Fruit fly (Drosophila melanogaster) whole organism, embryonic: ENCODE results near the gene SK.

Source experiments
- Aef1 ChIP-seq: fragments of 200-800 bp; sonication (Bioruptor generic); IDR thresholded peaks from 3 replicates; pipeline ENCODE4 v1.3.6; 2022; ENCODE audit warnings: missing biosample characterization, missing genetic modification characterization
- CG10147 ChIP-seq: fragments of 200-800 bp; sonication (Bioruptor generic); optimal IDR thresholded peaks from 2 replicates; lab custom pipeline; 2019; ENCODE audit warnings: missing biosample characterization, mild to moderate bottlenecking, missing genetic modification characterization, moderate library complexity
- CG11398 ChIP-seq: fragments of 200-800 bp; sonication (Bioruptor generic); optimal IDR thresholded peaks from 2 replicates; lab custom pipeline; 2016; ENCODE audit warnings: missing biosample characterization, missing genetic modification characterization
- CG12071 ChIP-seq: fragments of 200-800 bp; sonication (Bioruptor generic); optimal IDR thresholded peaks from 3 replicates; lab custom pipeline; 2018; ENCODE audit warnings: missing biosample characterization, mild to moderate bottlenecking, missing genetic modification characterization
- CG12744 ChIP-seq: fragments of 200-800 bp; sonication (Bioruptor generic); optimal IDR thresholded peaks from 2 replicates; lab custom pipeline; 2016; ENCODE audit warnings: missing biosample characterization, missing genetic modification characterization
- CG12769 ChIP-seq: fragments of 200-800 bp; sonication (Bioruptor generic); optimal IDR thresholded peaks from 2 replicates; lab custom pipeline; 2019; ENCODE audit warnings: missing biosample characterization, mild to moderate bottlenecking, missing genetic modification characterization, moderate library complexity
- CG13123 ChIP-seq: fragments of 200-800 bp; sonication (Bioruptor generic); optimal IDR thresholded peaks from 2 replicates; lab custom pipeline; 2016; ENCODE audit warnings: missing biosample characterization, missing genetic modification characterization
- CG13894 ChIP-seq: fragments of 200-800 bp; sonication (Bioruptor generic); optimal IDR thresholded peaks from 3 replicates; lab custom pipeline; 2018; ENCODE audit warnings: missing biosample characterization, mild to moderate bottlenecking, missing genetic modification characterization, moderate library complexity
- CG14860 ChIP-seq: fragments of 200-800 bp; sonication (Bioruptor generic); IDR thresholded peaks from 3 replicates; pipeline ENCODE4 v1.3.6; 2022; ENCODE audit warnings: missing biosample characterization, missing genetic modification characterization; ENCODE audit not compliant: partially characterized antibody
- CG15269 ChIP-seq: fragments of 200-800 bp; sonication (Bioruptor generic); optimal IDR thresholded peaks from 2 replicates; lab custom pipeline; 2018; ENCODE audit warnings: missing biosample characterization, mild to moderate bottlenecking, missing genetic modification characterization, moderate library complexity
- CG17612 ChIP-seq: fragments of 200-800 bp; sonication (Bioruptor generic); IDR thresholded peaks from 2 replicates; pipeline ENCODE4 v1.3.6; 2022; ENCODE audit warnings: missing biosample characterization, missing genetic modification characterization
- CG17912 ChIP-seq: fragments of 200-800 bp; sonication (Bioruptor generic); optimal IDR thresholded peaks from 2 replicates; lab custom pipeline; 2018; ENCODE audit warnings: missing biosample characterization, mild to moderate bottlenecking, missing genetic modification characterization
- CG2678 ChIP-seq: fragments of 200-800 bp; sonication (Bioruptor generic); optimal IDR thresholded peaks from 3 replicates; lab custom pipeline; 2019; ENCODE audit warnings: missing biosample characterization, mild to moderate bottlenecking, missing genetic modification characterization, moderate library complexity
- CG31441 ChIP-seq: fragments of 200-800 bp; sonication (Bioruptor generic); IDR thresholded peaks from 2 replicates; pipeline ENCODE4 v1.3.6; 2022; ENCODE audit warnings: missing biosample characterization, missing genetic modification characterization
- CG3995 ChIP-seq: fragments of 200-800 bp; sonication (Bioruptor generic); optimal IDR thresholded peaks from 3 replicates; lab custom pipeline; 2016; ENCODE audit warnings: missing biosample characterization, missing genetic modification characterization
- CG4617 ChIP-seq: fragments of 200-800 bp; sonication (Bioruptor generic); optimal IDR thresholded peaks from 3 replicates; lab custom pipeline; 2016; ENCODE audit warnings: missing biosample characterization, missing genetic modification characterization, borderline replicate concordance
- CG6254 ChIP-seq: fragments of 200-800 bp; sonication (Bioruptor generic); optimal IDR thresholded peaks from 3 replicates; lab custom pipeline; 2017; ENCODE audit warnings: mild to moderate bottlenecking, missing biosample characterization, missing genetic modification reagents, missing genetic modification characterization
- CG8478 ChIP-seq: fragments of >200 bp; optimal IDR thresholded peaks from 2 replicates; lab custom pipeline; 2018
- CG9609 ChIP-seq: fragments of 200-800 bp; sonication (Bioruptor generic); optimal IDR thresholded peaks from 3 replicates; lab custom pipeline; 2016; ENCODE audit warnings: missing biosample characterization, missing genetic modification characterization
- CkIIα-i1 ChIP-seq: fragments of 200-800 bp; sonication (Bioruptor generic); IDR thresholded peaks from 2 replicates; pipeline ENCODE4 v1.3.6; 2022; ENCODE audit warnings: missing biosample characterization, missing genetic modification characterization
- Dek ChIP-seq: fragments of 200-800 bp; sonication (Bioruptor generic); optimal IDR thresholded peaks from 3 replicates; lab custom pipeline; 2019; ENCODE audit warnings: missing biosample characterization, mild to moderate bottlenecking, missing genetic modification characterization, moderate library complexity
- E2f2 ChIP-seq: fragments of 200-800 bp; sonication (Bioruptor generic); IDR thresholded peaks from 2 replicates; pipeline ENCODE4 v1.3.6; 2022; ENCODE audit warnings: missing biosample characterization, missing genetic modification characterization
- GATAe ChIP-seq: fragments of 200-800 bp; sonication (Bioruptor generic); conservative IDR thresholded peaks from 2 replicates; pipeline ENCODE4 v1.3.6; 2022; ENCODE audit warnings: missing biosample characterization, missing genetic modification characterization
- Hr78 ChIP-seq, 2 experiments: fragments of 200-800 bp in 1 of 2; fragments of >200 bp in 1 of 2; sonication (Bioruptor generic) in 1 of 2; optimal IDR thresholded peaks; 2 replicates each; lab custom pipeline; 2017 to 2019; ENCODE audit warnings: missing biosample characterization in 2 of 2, missing genetic modification characterization in 2 of 2, mild to moderate bottlenecking in 1 of 2, moderate library complexity in 1 of 2
- Oli ChIP-seq: fragments of 200-800 bp; sonication (Bioruptor generic); optimal IDR thresholded peaks from 2 replicates; lab custom pipeline; 2018; ENCODE audit warnings: missing biosample characterization, mild to moderate bottlenecking, missing genetic modification characterization, moderate library complexity
- Pdp1 ChIP-seq, 2 experiments: fragments of 200-800 bp; sonication (Bioruptor generic); optimal IDR thresholded peaks; 3 replicates each; lab custom pipeline; 2016; ENCODE audit warnings: missing biosample characterization in 2 of 2, missing genetic modification characterization in 2 of 2, mild to moderate bottlenecking in 1 of 2, moderate library complexity in 1 of 2
- Rx ChIP-seq: fragments of 200-800 bp; sonication (Bioruptor generic); IDR thresholded peaks from 2 replicates; pipeline ENCODE4 v1.3.6; 2022; ENCODE audit warnings: missing biosample characterization, missing genetic modification characterization
- Sry-δ ChIP-seq: fragments of 200-800 bp; sonication (Bioruptor generic); optimal IDR thresholded peaks from 2 replicates; lab custom pipeline; 2016; ENCODE audit warnings: missing biosample characterization, missing genetic modification characterization
- Tbp ChIP-seq: fragments of >200 bp; optimal IDR thresholded peaks from 2 replicates; lab custom pipeline; 2018; ENCODE audit warnings: missing biosample characterization, missing genetic modification characterization
- Trl ChIP-seq, 3 experiments: fragments of >200 bp in 2 of 3; fragments of 200-800 bp in 1 of 3; sonication (Bioruptor generic) in 1 of 3; optimal IDR thresholded peaks; 2 replicates in 1 of 3; 3 replicates in 2 of 3; lab custom pipeline; 2016 to 2017; ENCODE audit warnings: missing biosample characterization in 1 of 3, missing genetic modification characterization in 1 of 3
- Xrp1 ChIP-seq: fragments of 200-800 bp; sonication (Bioruptor generic); IDR thresholded peaks from 2 replicates; pipeline ENCODE4 v1.3.6; 2022; ENCODE audit warnings: missing biosample characterization, missing genetic modification characterization
- cas ChIP-seq: fragments of 200-800 bp; sonication (Bioruptor generic); IDR thresholded peaks from 2 replicates; pipeline ENCODE4 v1.3.6; 2022; ENCODE audit warnings: missing biosample characterization, missing genetic modification characterization
- chm ChIP-seq: fragments of 200-800 bp; sonication (Bioruptor generic); IDR thresholded peaks from 2 replicates; pipeline ENCODE4 v1.3.6; 2022; ENCODE audit warnings: missing biosample characterization, missing genetic modification characterization
- emc ChIP-seq: fragments of 200-800 bp; sonication (Bioruptor generic); optimal IDR thresholded peaks from 2 replicates; lab custom pipeline; 2016; ENCODE audit warnings: missing biosample characterization, missing genetic modification characterization
- fd64A ChIP-seq: fragments of 200-800 bp; sonication (Bioruptor generic); optimal IDR thresholded peaks from 3 replicates; lab custom pipeline; 2018; ENCODE audit warnings: missing biosample characterization, mild to moderate bottlenecking, missing genetic modification characterization
- gt ChIP-seq: fragments of 200-800 bp; sonication (Bioruptor generic); IDR thresholded peaks from 2 replicates; pipeline ENCODE4 v1.3.6; 2022; ENCODE audit warnings: missing biosample characterization, missing genetic modification characterization
- jigr1 ChIP-seq: fragments of 200-800 bp; sonication (Bioruptor generic); IDR thresholded peaks from 3 replicates; pipeline ENCODE4 v1.3.6; 2022; ENCODE audit warnings: missing biosample characterization, missing genetic modification characterization
- knrl ChIP-seq: fragments of 200-800 bp; sonication (Bioruptor generic); IDR thresholded peaks from 3 replicates; pipeline ENCODE4 v1.3.6; 2022; ENCODE audit warnings: missing biosample characterization, missing genetic modification characterization; ENCODE audit not compliant: partially characterized antibody
- onecut ChIP-seq: fragments of 200-800 bp; sonication (Bioruptor generic); IDR thresholded peaks from 2 replicates; pipeline ENCODE4 v1.3.6; 2022; ENCODE audit warnings: missing biosample characterization, missing genetic modification characterization
- sens ChIP-seq: fragments of 200-800 bp; sonication (Bioruptor generic); peaks from one replicate; lab custom pipeline; 2016; ENCODE audit warnings: missing biosample characterization, missing genetic modification characterization
- sisA ChIP-seq: fragments of 200-800 bp; sonication (Bioruptor generic); IDR thresholded peaks from 2 replicates; pipeline ENCODE4 v1.3.6; 2022; ENCODE audit warnings: missing biosample characterization, missing genetic modification characterization
- sob ChIP-seq: fragments of 200-800 bp; sonication (Bioruptor generic); IDR thresholded peaks from 2 replicates; pipeline ENCODE4 v1.3.6; 2022; ENCODE audit warnings: missing biosample characterization, missing genetic modification characterization
- sug ChIP-seq: fragments of 200-800 bp; optimal IDR thresholded peaks from 2 replicates; lab custom pipeline; 2019; ENCODE audit warnings: missing biosample characterization, mild to moderate bottlenecking, missing genetic modification characterization, moderate library complexity
- tap ChIP-seq: fragments of 200-800 bp; optimal IDR thresholded peaks from 3 replicates; lab custom pipeline; 2019; ENCODE audit warnings: missing biosample characterization, mild to moderate bottlenecking, missing genetic modification characterization, moderate library complexity
- tin ChIP-seq: fragments of 200-800 bp; sonication (Bioruptor generic); optimal IDR thresholded peaks from 3 replicates; lab custom pipeline; 2016; ENCODE audit warnings: missing biosample characterization, missing genetic modification characterization
- tna ChIP-seq: fragments of 200-800 bp; sonication (Bioruptor generic); IDR thresholded peaks from 2 replicates; pipeline ENCODE4 v1.3.6; 2022; ENCODE audit warnings: missing biosample characterization, missing genetic modification characterization; ENCODE audit not compliant: partially characterized antibody
- toy ChIP-seq: fragments of 200-800 bp; sonication (Bioruptor generic); IDR thresholded peaks from 2 replicates; pipeline ENCODE4 v1.3.6; 2022; ENCODE audit warnings: missing biosample characterization, missing genetic modification characterization
- ttk ChIP-seq: fragments of 200-800 bp; sonication (Bioruptor generic); IDR thresholded peaks from 2 replicates; pipeline ENCODE4 v2.1.2; 2022; ENCODE audit warnings: missing biosample characterization, missing genetic modification characterization
- zf30C ChIP-seq: fragments of 200-800 bp; sonication (Bioruptor generic); optimal IDR thresholded peaks from 3 replicates; lab custom pipeline; 2018; ENCODE audit warnings: missing biosample characterization, mild to moderate bottlenecking, missing genetic modification characterization

Gene SK

DNA sequence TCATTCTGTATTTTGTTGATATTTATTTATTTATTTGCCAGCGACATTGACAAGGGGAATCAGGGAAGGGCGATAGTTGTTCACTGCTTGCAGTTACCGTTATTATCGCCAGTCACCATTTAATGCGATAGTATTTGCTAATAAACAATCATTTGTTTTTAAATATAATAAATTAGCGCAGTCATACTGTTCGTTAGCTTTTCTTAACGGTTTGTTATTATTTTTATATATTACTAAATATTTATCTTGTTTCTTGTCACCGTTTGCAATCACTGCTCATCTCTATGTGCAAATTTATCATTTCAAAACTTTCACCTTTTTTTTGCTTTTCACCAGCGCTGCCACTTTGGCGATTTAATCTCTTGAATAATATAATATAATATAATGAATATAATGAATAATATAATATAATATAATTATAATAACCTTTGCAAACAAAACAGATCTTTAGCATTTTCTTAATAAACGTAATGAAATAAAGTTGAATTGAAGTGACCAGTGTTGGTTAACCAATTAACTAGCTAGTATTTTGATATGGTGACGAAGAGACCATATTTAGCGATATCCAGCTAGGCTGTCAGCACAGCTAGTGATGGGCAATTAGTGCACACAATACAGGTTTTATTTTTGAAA lies 10.7 kb upstream of the SK start, which contains the start of the genes CG3309 and XRCC1 (continued):
- TF ChIP-seq CG4617 (GFP tag; lab: Kevin White, UChicago): peak; percentile 38
- no peak for TF ChIP-seq fd64A (GFP tag; lab: Kevin White, UChicago)
- TF ChIP-seq CG13123 (GFP tag; lab: Kevin White, UChicago): no peak
- TF ChIP-seq emc (GFP tag; lab: Kevin White, UChicago): no peak
- no peak for TF ChIP-seq Hr78 (GFP tag; optimal IDR thresholded peaks at IDR 0.05; lab: Kevin White, UChicago)
- no peak for TF ChIP-seq CG12071
- TF ChIP-seq CG6254: peak; percentile 46
- TF ChIP-seq CG14860 (GFP tag; lab: Robert Waterston, UW): peak; percentile 86
- peak; percentile 52; the same call in 1 of the 2 replicates for TF ChIP-seq Xrp1 (GFP tag; lab: Robert Waterston, UW)
- peak; percentile 50; the same call in 1 of the 2 replicates for TF ChIP-seq sob
- peak; percentile 91 for TF ChIP-seq knrl
- no peak for TF ChIP-seq jigr1
- TF ChIP-seq Tbp (GFP tag; lab: Kevin White, UChicago): no peak
- peak; percentile 14 for TF ChIP-seq CG10147 (GFP tag; lab: Kevin White, UChicago)
- peak; percentile 94 for TF ChIP-seq CG31441 (GFP tag; lab: Robert Waterston, UW)
- TF ChIP-seq tap: peak; percentile 6
- TF ChIP-seq E2f2 (GFP tag; lab: Robert Waterston, UW): 0 out of 2 replicates have a peak, but pooled peaks have one; percentile 5
- TF ChIP-seq sens (GFP tag; lab: Kevin White, UChicago): peak; percentile 73
- TF ChIP-seq chm (GFP tag; lab: Robert Waterston, UW): no peak
- TF ChIP-seq CG13894: peak; percentile 54
- TF ChIP-seq onecut (GFP tag; lab: Robert Waterston, UW): no peak
- TF ChIP-seq CG3995 (GFP tag; lab: Kevin White, UChicago): peak; percentile 99
- peak in 1 of 2 experiments; percentile 15 for TF ChIP-seq Pdp1 (GFP tag; optimal IDR thresholded peaks at IDR 0.05; lab: Kevin White, UChicago)
- no peak for TF ChIP-seq CG9609 (GFP tag; lab: Kevin White, UChicago)
- peak; percentile 47 for TF ChIP-seq sug (tag; lab: Kevin White, UChicago)

DNA sequence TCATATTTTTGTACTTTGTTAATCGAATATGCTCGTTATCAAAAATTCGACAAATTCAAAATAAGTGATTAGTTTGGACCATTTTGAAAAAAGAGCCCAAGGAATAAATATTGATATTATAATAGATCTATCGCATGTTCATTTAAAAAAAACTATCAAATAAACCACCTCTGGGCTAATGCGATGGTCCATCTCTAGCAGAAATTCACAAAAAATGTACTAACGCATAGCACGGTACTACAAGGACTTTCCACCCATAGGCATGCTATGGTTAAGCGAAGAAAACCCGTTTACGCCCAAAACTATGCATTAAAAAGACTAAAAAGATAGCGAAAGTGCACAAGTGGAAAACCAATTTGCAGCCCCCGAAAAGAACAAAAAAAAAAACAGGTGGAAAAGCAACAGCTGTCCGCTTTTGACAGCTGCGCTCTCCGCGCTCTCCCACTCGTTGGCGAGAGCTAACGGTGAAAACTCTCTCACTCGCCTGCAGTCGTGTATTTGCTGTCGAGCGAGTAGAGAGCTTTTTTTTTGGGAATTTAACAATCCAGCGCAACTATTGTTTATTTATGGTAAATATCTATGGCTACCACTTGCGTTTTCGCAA lies 7.7 kb upstream of the SK start, which contains the start of gene CanB:
CanB (plus strand) TSS at position 241 of the 604 bp plus-strand sequence.
- TF ChIP-seq toy (GFP tag; lab: Robert Waterston, UW) (no peak), Dek (tag; lab: Kevin White, UChicago) (no peak), CG9609 (GFP tag; lab: Kevin White, UChicago) (no peak), ttk (no peak), CG4617 (GFP tag; lab: Kevin White, UChicago) (no peak), CG12744 (peak; percentile 42), sisA (GFP tag; lab: Robert Waterston, UW) (no peak), CG8478 (no peak), GATAe (no peak), CG12769 (tag; lab: Kevin White, UChicago) (no peak), Rx (no peak), tna (GFP tag; lab: Robert Waterston, UW) (no peak), Aef1 (no peak), Oli (no peak), cas (GFP tag; lab: Robert Waterston, UW) (no peak), Sry-δ (GFP tag; lab: Kevin White, UChicago) (peak; percentile 82), zf30C (GFP tag; lab: Kevin White, UChicago) (no peak), CG17612 (GFP tag; lab: Robert Waterston, UW) (no peak), CG17912 (GFP tag; lab: Kevin White, UChicago) (no peak), Trl (optimal IDR thresholded peaks at IDR 0.05; lab: Kevin White, UChicago) (peak in 1 of 2 experiments; percentile 51), Trl (GFP tag; optimal IDR thresholded peaks at IDR 0.05; lab: Kevin White, UChicago) (no peak), gt (no peak), tin (GFP tag; lab: Kevin White, UChicago) (peak; percentile 28), CG11398 (GFP tag; lab: Kevin White, UChicago) (no peak), CG15269 (tag; lab: Kevin White, UChicago) (no peak), CG2678 (tag; lab: Kevin White, UChicago) (peak; percentile 9), CkIIα-i1 (no peak)
